Worm (Caenorhabditis elegans) whole organism, young adult: ENCODE data around the gene icl-1.

ENCODE experiments used
- B0035.1 ChIP-seq: sonication (generic microtip); optimal IDR thresholded peaks from 2 replicates; lab custom pipeline; 2016; ENCODE audit warnings: missing genetic modification characterization, mild to moderate bottlenecking, missing compliant biosample characterization, missing genotype, missing genetic modification reagents
- B0336.3 ChIP-seq: fragments of 200-800 bp; sonication (Bioruptor generic); IDR thresholded peaks from 2 replicates; pipeline ENCODE4 v1.3.6; 2022; ENCODE audit warnings: missing genetic modification characterization, missing compliant biosample characterization
- F22D6.2 ChIP-seq: sonication (generic microtip); optimal IDR thresholded peaks from 2 replicates; lab custom pipeline; 2016; ENCODE audit warnings: mild to moderate bottlenecking, missing genetic modification characterization, missing compliant biosample characterization
- F23B12.7 ChIP-seq: sonication (generic microtip); optimal IDR thresholded peaks from 2 replicates; lab custom pipeline; 2017; ENCODE audit warnings: missing genetic modification characterization, mild to moderate bottlenecking, missing compliant biosample characterization, antibody characterized with exemption, moderate library complexity; ENCODE audit not compliant: insufficient read depth
- F33H1.4 ChIP-seq: fragments of 200-800 bp; sonication (Bioruptor generic); IDR thresholded peaks from 2 replicates; pipeline ENCODE4 v1.3.6; 2022; ENCODE audit warnings: missing genetic modification reagents, missing genetic modification characterization, missing compliant biosample characterization
- F39B2.1 ChIP-seq: fragments of 200-800 bp; sonication (Bioruptor generic); IDR thresholded peaks from 2 replicates; pipeline ENCODE4 v1.3.6; 2022; ENCODE audit warnings: missing genetic modification reagents, missing genetic modification characterization, missing compliant biosample characterization
- F57C9.4 ChIP-seq: sonication (generic microtip); optimal IDR thresholded peaks from 2 replicates; lab custom pipeline; 2017; ENCODE audit warnings: mild to moderate bottlenecking, missing genetic modification characterization, missing compliant biosample characterization
- K11D2.4 ChIP-seq: fragments of 200-800 bp; sonication (Bioruptor generic); IDR thresholded peaks from 2 replicates; pipeline ENCODE4 v1.3.6; 2022; ENCODE audit warnings: missing genetic modification reagents, missing genetic modification characterization, missing compliant biosample characterization
- K12H6.12 ChIP-seq: fragments of 200-800 bp; sonication (Bioruptor generic); optimal IDR thresholded peaks from 2 replicates; lab custom pipeline; 2018; ENCODE audit warnings: mild to moderate bottlenecking, missing genetic modification characterization, missing compliant biosample characterization
- Y53G8AR.9 ChIP-seq: fragments of 200-800 bp; sonication (Bioruptor generic); conservative IDR thresholded peaks from 2 replicates; pipeline ENCODE4 v1.3.6; 2022; ENCODE audit warnings: missing genetic modification reagents, missing genetic modification characterization, missing compliant biosample characterization
- Y56A3A.18 ChIP-seq: fragments of 200-800 bp; sonication (Bioruptor generic); IDR thresholded peaks from 2 replicates; pipeline ENCODE4 v1.3.6; 2022; ENCODE audit warnings: missing genetic modification reagents, missing genetic modification characterization, missing compliant biosample characterization
- ama-1 ChIP-seq, 3 experiments: fragments of 150-350 bp in 1 of 3; sonication (generic microtip) in 2 of 3; optimal IDR thresholded peaks; 2 replicates each; lab custom pipeline; 2014 to 2018; ENCODE audit warnings: missing biosample characterization in 2 of 3, missing genetic modification characterization in 2 of 3, missing genetic modification reagents in 2 of 3
- aptf-3 ChIP-seq: fragments of 200-800 bp; sonication (Bioruptor generic); IDR thresholded peaks from 2 replicates; pipeline ENCODE4 v1.3.6; 2022; ENCODE audit warnings: missing genetic modification characterization, missing compliant biosample characterization
- atf-7 ChIP-seq: sonication (generic microtip); optimal IDR thresholded peaks from 2 replicates; lab custom pipeline; 2017; ENCODE audit warnings: mild to moderate bottlenecking, missing genetic modification characterization, missing compliant biosample characterization
- athp-1 ChIP-seq: sonication (generic microtip); optimal IDR thresholded peaks from 2 replicates; lab custom pipeline; 2017; ENCODE audit warnings: mild to moderate bottlenecking, missing genetic modification characterization, missing compliant biosample characterization
- attf-5 ChIP-seq: fragments of 200-800 bp; sonication (Bioruptor generic); optimal IDR thresholded peaks from 2 replicates; lab custom pipeline; 2018; ENCODE audit warnings: mild to moderate bottlenecking, missing genetic modification characterization, missing compliant biosample characterization
- attf-6 ChIP-seq: fragments of 200-800 bp; sonication (Bioruptor generic); IDR thresholded peaks from 2 replicates; pipeline ENCODE4 v1.3.6; 2022; ENCODE audit warnings: missing genetic modification reagents, missing genetic modification characterization, missing compliant biosample characterization
- cebp-2 ChIP-seq: fragments of 200-800 bp; sonication (Bioruptor generic); IDR thresholded peaks from 2 replicates; pipeline ENCODE4 v1.3.6; 2022; ENCODE audit warnings: missing genetic modification characterization, missing compliant biosample characterization
- ceh-27 ChIP-seq: fragments of 200-800 bp; sonication (Bioruptor generic); optimal IDR thresholded peaks from 2 replicates; lab custom pipeline; 2018; ENCODE audit warnings: mild to moderate bottlenecking, missing genetic modification characterization, moderate library complexity, missing compliant biosample characterization
- ceh-58 ChIP-seq: fragments of 200-800 bp; sonication (Bioruptor generic); IDR thresholded peaks from 2 replicates; pipeline ENCODE4 v1.3.6; 2022; ENCODE audit warnings: missing genetic modification characterization, missing compliant biosample characterization
- ceh-79 ChIP-seq: sonication (generic microtip); optimal IDR thresholded peaks from 2 replicates; lab custom pipeline; 2017; ENCODE audit warnings: mild to moderate bottlenecking, missing genetic modification characterization, missing compliant biosample characterization
- ceh-91 ChIP-seq: fragments of 200-800 bp; sonication (Bioruptor generic); IDR thresholded peaks from 2 replicates; pipeline ENCODE4 v1.3.6; 2022; ENCODE audit warnings: missing genetic modification reagents, missing genetic modification characterization, missing compliant biosample characterization
- dpl-1 ChIP-seq: fragments of 150-350 bp; optimal IDR thresholded peaks from 2 replicates; lab custom pipeline; 2014; ENCODE audit warnings: missing biosample characterization, missing genetic modification reagents, missing genetic modification characterization
- gei-17 ChIP-seq: fragments of 200-800 bp; sonication (Bioruptor generic); optimal IDR thresholded peaks from 2 replicates; lab custom pipeline; 2018; ENCODE audit warnings: mild to moderate bottlenecking, missing genetic modification characterization, missing compliant biosample characterization
- hlh-12 ChIP-seq: sonication (generic microtip); optimal IDR thresholded peaks from 2 replicates; lab custom pipeline; 2016; ENCODE audit warnings: missing genetic modification characterization, missing compliant biosample characterization
- hmg-1.2 ChIP-seq: fragments of 200-800 bp; sonication (Bioruptor generic); IDR thresholded peaks from 2 replicates; pipeline ENCODE4 v1.3.6; 2022; ENCODE audit warnings: missing genetic modification reagents, missing genetic modification characterization, missing compliant biosample characterization
- hsf-1 ChIP-seq: fragments of 200-800 bp; sonication (Bioruptor generic); IDR thresholded peaks from 2 replicates; pipeline ENCODE4 v1.3.6; 2022; ENCODE audit warnings: missing genetic modification reagents, missing genetic modification characterization, missing compliant biosample characterization
- lag-1 ChIP-seq: fragments of 200-800 bp; sonication (Bioruptor generic); IDR thresholded peaks from 2 replicates; pipeline ENCODE4 v1.3.6; 2022; ENCODE audit warnings: missing genetic modification reagents, missing genetic modification characterization, missing compliant biosample characterization
- let-526 ChIP-seq: fragments of 200-800 bp; sonication (Bioruptor generic); IDR thresholded peaks from 2 replicates; pipeline ENCODE4 v1.3.6; 2022; ENCODE audit warnings: missing genetic modification reagents, missing genetic modification characterization, missing compliant biosample characterization
- let-607 ChIP-seq, 2 experiments: fragments of 200-800 bp in 1 of 2; sonication (Bioruptor generic) in 1 of 2; sonication (generic microtip) in 1 of 2; optimal IDR thresholded peaks; 2 replicates each; lab custom pipeline; 2016 to 2018; ENCODE audit warnings: mild to moderate bottlenecking in 2 of 2, missing compliant biosample characterization in 2 of 2, missing genetic modification characterization in 2 of 2, moderate library complexity in 2 of 2, missing genotype in 1 of 2
- lin-40 ChIP-seq: sonication (generic microtip); optimal IDR thresholded peaks from 2 replicates; lab custom pipeline; 2016; ENCODE audit warnings: missing genetic modification characterization, mild to moderate bottlenecking, missing compliant biosample characterization, missing genotype, missing genetic modification reagents
- lir-1 ChIP-seq: fragments of 200-800 bp; sonication (Bioruptor generic); conservative IDR thresholded peaks from 2 replicates; pipeline ENCODE4 v1.3.6; 2022; ENCODE audit warnings: missing genetic modification reagents, missing genetic modification characterization, missing compliant biosample characterization
- madf-6 ChIP-seq: fragments of 200-800 bp; sonication (Bioruptor generic); IDR thresholded peaks from 2 replicates; pipeline ENCODE4 v1.3.6; 2022; ENCODE audit warnings: missing genetic modification reagents, missing genetic modification characterization, missing compliant biosample characterization
- mcd-1 ChIP-seq: fragments of 200-800 bp; sonication (Bioruptor generic); IDR thresholded peaks from 2 replicates; pipeline ENCODE4 v1.3.6; 2022; ENCODE audit warnings: missing genetic modification reagents, missing genetic modification characterization, missing compliant biosample characterization
- mel-28 ChIP-seq: sonication (generic microtip); optimal IDR thresholded peaks from 2 replicates; lab custom pipeline; 2016; ENCODE audit warnings: borderline replicate concordance, mild to moderate bottlenecking, missing genetic modification characterization, missing compliant biosample characterization
- mes-4 ChIP-seq: sonication (generic microtip); optimal IDR thresholded peaks from 2 replicates; lab custom pipeline; 2016; ENCODE audit warnings: missing genotype, missing genetic modification characterization, missing compliant biosample characterization
- nfya-1 ChIP-seq: sonication (generic microtip); optimal IDR thresholded peaks from 2 replicates; lab custom pipeline; 2017; ENCODE audit warnings: antibody characterized with exemption, missing compliant biosample characterization, missing genetic modification characterization, borderline replicate concordance; ENCODE audit not compliant: insufficient read depth
- nfya-2 ChIP-seq: fragments of 200-800 bp; sonication (Bioruptor generic); IDR thresholded peaks from 2 replicates; pipeline ENCODE4 v1.3.6; 2022; ENCODE audit warnings: missing genetic modification reagents, missing genetic modification characterization, missing compliant biosample characterization
- nhr-179 ChIP-seq: sonication (generic microtip); optimal IDR thresholded peaks from 2 replicates; lab custom pipeline; 2016; ENCODE audit warnings: mild to moderate bottlenecking, missing genetic modification characterization, missing compliant biosample characterization
- nhr-27 ChIP-seq: fragments of 200-800 bp; sonication (Bioruptor generic); optimal IDR thresholded peaks from 2 replicates; lab custom pipeline; 2018; ENCODE audit warnings: mild to moderate bottlenecking, missing genetic modification characterization, moderate library complexity, missing compliant biosample characterization
- pha-4 ChIP-seq: fragments of 150-350 bp; sonication (generic microtip); optimal IDR thresholded peaks from 2 replicates; lab custom pipeline; 2014; ENCODE audit warnings: missing biosample characterization, missing genetic modification reagents, missing genetic modification characterization
- sdz-38 ChIP-seq: sonication (generic microtip); optimal IDR thresholded peaks from 2 replicates; lab custom pipeline; 2016; ENCODE audit warnings: missing genotype, missing genetic modification characterization, missing compliant biosample characterization
- snpc-3.4 ChIP-seq: sonication (generic microtip); optimal IDR thresholded peaks from 2 replicates; lab custom pipeline; 2017; ENCODE audit warnings: missing genetic modification characterization, mild to moderate bottlenecking, missing compliant biosample characterization, antibody characterized with exemption, moderate library complexity, missing genotype, missing genetic modification reagents
- snpc-4 ChIP-seq, 5 experiments: fragments of 150-350 bp in 1 of 5; sonication (generic microtip) in 4 of 5; optimal IDR thresholded peaks; 2 replicates each; lab custom pipeline; 2014 to 2018; ENCODE audit warnings: missing genetic modification characterization in 5 of 5, missing biosample characterization in 3 of 5, antibody characterized with exemption in 2 of 5, mild to moderate bottlenecking in 2 of 5, missing compliant biosample characterization in 2 of 5, missing genotype in 2 of 5, moderate library complexity in 2 of 5, missing genetic modification reagents in 1 of 5
- unc-130 ChIP-seq: sonication (generic microtip); optimal IDR thresholded peaks from 2 replicates; lab custom pipeline; 2016; ENCODE audit warnings: missing genetic modification reagents, missing genetic modification characterization, missing compliant biosample characterization
- ztf-22 ChIP-seq: fragments of 200-800 bp; sonication (Bioruptor generic); optimal IDR thresholded peaks from 2 replicates; lab custom pipeline; 2018; ENCODE audit warnings: mild to moderate bottlenecking, missing genetic modification characterization, moderate library complexity, missing compliant biosample characterization
- ztf-25 ChIP-seq: fragments of 200-800 bp; sonication (Bioruptor generic); IDR thresholded peaks from 2 replicates; pipeline ENCODE4 v1.3.6; 2022; ENCODE audit warnings: missing genetic modification reagents, missing genetic modification characterization, missing compliant biosample characterization
- ztf-26 ChIP-seq: sonication (generic microtip); optimal IDR thresholded peaks from 2 replicates; lab custom pipeline; 2017; ENCODE audit warnings: missing genetic modification characterization, missing compliant biosample characterization

Gene icl-1

DNA sequence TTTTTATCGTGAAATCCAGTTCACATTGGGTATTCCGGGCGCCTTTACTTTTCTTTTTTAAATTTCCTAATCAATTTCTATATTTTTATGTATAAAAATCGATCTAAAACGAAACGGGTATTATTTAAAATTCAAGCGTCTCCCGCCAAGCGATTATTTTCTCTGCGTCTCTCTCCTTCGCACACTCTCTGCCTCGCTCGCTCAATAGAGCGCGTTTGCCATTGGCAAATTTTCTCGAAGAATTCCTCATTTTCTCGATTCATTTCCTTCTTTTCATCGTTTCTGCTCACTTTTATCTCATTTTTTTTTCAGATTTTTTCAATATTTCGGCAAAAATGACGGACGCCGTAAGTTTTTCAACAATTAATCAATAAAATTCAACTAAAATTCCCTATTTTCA is 45.5 kb upstream of the icl-1 start, which contains the start of gene sti-1 (continued):
- TF ChIP-seq B0336.3, result peak; percentile 67
- TF ChIP-seq mcd-1 (GFP tag; lab: Robert Waterston, UW), result peak; percentile 98
- TF ChIP-seq B0035.1 (tag; lab: Kevin White, UChicago), result no peak
- TF ChIP-seq attf-6 (GFP tag; lab: Robert Waterston, UW), result no peak
- TF ChIP-seq F22D6.2 (tag; lab: Kevin White, UChicago), result no peak
- TF ChIP-seq nfya-2, result no peak
- TF ChIP-seq F57C9.4, result no peak
- peak; percentile 99 for TF ChIP-seq hmg-1.2 (GFP tag; lab: Robert Waterston, UW)
- TF ChIP-seq aptf-3, result no peak
- peak; percentile 55 for TF ChIP-seq snpc-3.4
- no peak for TF ChIP-seq nhr-27
- no peak for TF ChIP-seq ceh-79 (tag; lab: Kevin White, UChicago)
- TF ChIP-seq lag-1, result no peak
- TF ChIP-seq gei-17 (GFP tag; lab: Kevin White, UChicago), result no peak
- no peak for TF ChIP-seq ama-1 (optimal IDR thresholded peaks at IDR 0.05; lab: Kevin White, UChicago)
- TF ChIP-seq ama-1 (GFP tag; optimal IDR thresholded peaks at IDR 0.05; lab: Kevin White, UChicago), result no peak
- TF ChIP-seq sdz-38 (tag; lab: Kevin White, UChicago), result no peak
- peak; percentile 98 for TF ChIP-seq hsf-1
- TF ChIP-seq ceh-91 (GFP tag; lab: Robert Waterston, UW), result peak; percentile 47
- no peak for TF ChIP-seq nhr-179 (tag; lab: Kevin White, UChicago)
- no peak for TF ChIP-seq lir-1 (GFP tag; lab: Robert Waterston, UW)
- no peak for TF ChIP-seq snpc-4 (GFP tag; optimal IDR thresholded peaks at IDR 0.05; lab: Kevin White, UChicago)
- peak in 3 of 4 experiments; percentile 23 to 65 (median 61) for TF ChIP-seq snpc-4 (tag; optimal IDR thresholded peaks at IDR 0.05; lab: Kevin White, UChicago)
- peak; percentile 63 for TF ChIP-seq K12H6.12 (tag; lab: Kevin White, UChicago)
- TF ChIP-seq mes-4 (tag; lab: Kevin White, UChicago), result no peak
- peak; percentile 80 for TF ChIP-seq dpl-1 (GFP tag; lab: Kevin White, UChicago)
- TF ChIP-seq ceh-27 (GFP tag; lab: Kevin White, UChicago), result peak; percentile 47
- no peak for TF ChIP-seq F39B2.1 (GFP tag; lab: Robert Waterston, UW)
- TF ChIP-seq Y53G8AR.9 (GFP tag; lab: Robert Waterston, UW), result no peak
- no peak for TF ChIP-seq ztf-25 (GFP tag; lab: Robert Waterston, UW)
- peak; percentile 28; the same call in 1 of the 2 replicates for TF ChIP-seq F33H1.4
- TF ChIP-seq ceh-58 (GFP tag; lab: Robert Waterston, UW), result no peak
- TF ChIP-seq let-607 (tag; optimal IDR thresholded peaks at IDR 0.05; lab: Kevin White, UChicago), result no peak
- no peak for TF ChIP-seq K11D2.4 (GFP tag; lab: Robert Waterston, UW)
- no peak for TF ChIP-seq athp-1 (tag; lab: Kevin White, UChicago)
- TF ChIP-seq pha-4 (tag; lab: Kevin White, UChicago), result no peak
- TF ChIP-seq Y56A3A.18, result no peak
- TF ChIP-seq unc-130 (GFP tag; lab: Kevin White, UChicago), result no peak
- TF ChIP-seq nfya-1 (tag; lab: Kevin White, UChicago), result no peak
- TF ChIP-seq let-526, result no peak
- no peak for TF ChIP-seq cebp-2
- TF ChIP-seq madf-6 (GFP tag; lab: Robert Waterston, UW), result peak; percentile 72
- TF ChIP-seq mel-28 (tag; lab: Kevin White, UChicago), result no peak
- peak; percentile 78 for TF ChIP-seq lin-40 (tag; lab: Kevin White, UChicago)
- TF ChIP-seq ztf-22 (GFP tag; lab: Kevin White, UChicago), result no peak
- TF ChIP-seq atf-7 (tag; lab: Kevin White, UChicago), result no peak
- TF ChIP-seq ztf-26 (tag; lab: Kevin White, UChicago), result peak; percentile 10
- no peak for TF ChIP-seq attf-5 (GFP tag; lab: Kevin White, UChicago)
- TF ChIP-seq F23B12.7, result peak; percentile 30
- TF ChIP-seq hlh-12 (tag; lab: Kevin White, UChicago), result no peak
